Fruit fly (Drosophila melanogaster): Measurements from ENCODE around the gene Toll-9.
A peak's percentile ranks its signal among the peaks of the same experiment; 100 is the strongest.

Gene Toll-9

dm6 chr3L:20398243-20399222 lies 32.0 kb upstream of the Toll-9 start (continued):
- TF ChIP-seq CG17328 (GFP tag; IDR thresholded peaks at IDR 0.05) (peak; percentile 62), emc (GFP tag; optimal IDR thresholded peaks at IDR 0.05) (peak; percentile 39), dpn (GFP tag; optimal IDR thresholded peaks at IDR 0.05) (peak; percentile 77 to 84), CG4360 (GFP tag; IDR thresholded peaks at IDR 0.05) (no peak), CG4854 (GFP tag; optimal IDR thresholded peaks at IDR 0.05) (peak; percentile 75), jumu (GFP tag; optimal IDR thresholded peaks at IDR 0.05) (peak; percentile 63), sob (GFP tag; IDR thresholded peaks at IDR 0.05) (peak; percentile 70; the same call in 1 of the 2 replicates), CG15601 (tag; optimal IDR thresholded peaks at IDR 0.05) (peak; percentile 82), CG9876 (GFP tag; optimal IDR thresholded peaks at IDR 0.05) (peak; percentile 6), Meics (GFP tag; optimal IDR thresholded peaks at IDR 0.05) (peak; percentile 82), E2f2 (GFP tag; IDR thresholded peaks at IDR 0.05) (peak; percentile 50; the same call in 1 of the 2 replicates), toy (GFP tag; IDR thresholded peaks at IDR 0.05) (no peak), kay (GFP tag; optimal IDR thresholded peaks at IDR 0.05) (peak; percentile 61), CG14860 (GFP tag; IDR thresholded peaks at IDR 0.05; ENCODE audit: partially characterized antibody) (no peak), CG16813 (GFP tag; IDR thresholded peaks at IDR 0.05; ENCODE audit: partially characterized antibody) (no peak), CG3726 (GFP tag; IDR thresholded peaks at IDR 0.05) (no peak), CG18476 (GFP tag; optimal IDR thresholded peaks at IDR 0.05) (peak; percentile 74), knrl (GFP tag; IDR thresholded peaks at IDR 0.05; ENCODE audit: partially characterized antibody) (no peak), Hr3 (GFP tag; optimal IDR thresholded peaks at IDR 0.05) (peak; percentile 82), vnd (GFP tag; IDR thresholded peaks at IDR 0.05; ENCODE audit: partially characterized antibody) (no peak), Hey (tag; optimal IDR thresholded peaks at IDR 0.05) (no peak), Drgx (GFP tag; IDR thresholded peaks at IDR 0.05) (peak; percentile 78), onecut (GFP tag; IDR thresholded peaks at IDR 0.05) (peak; percentile 68), zen (tag; optimal IDR thresholded peaks at IDR 0.05) (peak; percentile 46), dmrt99B (tag; optimal IDR thresholded peaks at IDR 0.05) (peak; percentile 93), dm (GFP tag; optimal IDR thresholded peaks at IDR 0.05) (peak; percentile 47), CG4404 (GFP tag; IDR thresholded peaks at IDR 0.05) (no peak), oc (tag; optimal IDR thresholded peaks at IDR 0.05) (peak; percentile 60), Antp (GFP tag; optimal IDR thresholded peaks at IDR 0.05) (peak; percentile 58), pb (GFP tag; optimal IDR thresholded peaks at IDR 0.05) (peak; percentile 38), Neu2 (GFP tag; optimal IDR thresholded peaks at IDR 0.05; ENCODE audit: borderline replicate concordance) (no peak), CG2129 (GFP tag; IDR thresholded peaks at IDR 0.05; ENCODE audit: partially characterized antibody) (no peak), CG10462 (GFP tag; optimal IDR thresholded peaks at IDR 0.05) (peak; percentile 76), Aef1 (GFP tag; IDR thresholded peaks at IDR 0.05) (peak; percentile 73), scrt (GFP tag; optimal IDR thresholded peaks at IDR 0.05) (peak; percentile 86), CG10147 (GFP tag; optimal IDR thresholded peaks at IDR 0.05) (peak; percentile 81), Elba2 (GFP tag; optimal IDR thresholded peaks at IDR 0.05) (peak; percentile 5), MBD-R2 (GFP tag; IDR thresholded peaks at IDR 0.05) (peak; percentile 9; the same call in 1 of the 2 replicates), ewg (GFP tag; optimal IDR thresholded peaks at IDR 0.05) (peak; percentile 71), Mad (GFP tag; optimal IDR thresholded peaks at IDR 0.05) (peak; percentile 82), ranshi (GFP tag; IDR thresholded peaks at IDR 0.05) (peak; percentile 72; the same call in 1 of the 2 replicates), ken (GFP tag; IDR thresholded peaks at IDR 0.05) (peak; percentile 59; the same call in 2 of the 3 replicates), CG6683 (GFP tag; optimal IDR thresholded peaks at IDR 0.05) (peak; percentile 63), sug (tag; optimal IDR thresholded peaks at IDR 0.05) (peak; percentile 79), CG6813 (GFP tag; optimal IDR thresholded peaks at IDR 0.05) (peak; percentile 67), Hmx (GFP tag; optimal IDR thresholded peaks at IDR 0.05) (peak; percentile 69), CG13624 (GFP tag; optimal IDR thresholded peaks at IDR 0.05) (peak; percentile 75), CG17385 (GFP tag; optimal IDR thresholded peaks at IDR 0.05) (peak; percentile 86)

Measured in whole organism, embryonic.